Worm (Caenorhabditis elegans) whole organism, late embryonic: ENCODE data around the gene K07H8.9.

Source experiments
- ceh-19 ChIP-seq: fragments of 200-800 bp; sonication (Bioruptor generic); optimal IDR thresholded peaks from 2 replicates; lab custom pipeline; 2018; ENCODE audit warnings: mild to moderate bottlenecking, missing genetic modification characterization, missing compliant biosample characterization
- ceh-6 ChIP-seq: fragments of 200-800 bp; sonication (Bioruptor generic); optimal IDR thresholded peaks from 2 replicates; lab custom pipeline; 2018; ENCODE audit warnings: mild to moderate bottlenecking, missing genetic modification characterization, missing compliant biosample characterization
- dmd-4 ChIP-seq: sonication (generic microtip); optimal IDR thresholded peaks from 2 replicates; lab custom pipeline; 2016; ENCODE audit warnings: borderline replicate concordance, missing genetic modification characterization, missing compliant biosample characterization
- elt-2 ChIP-seq: sonication (generic microtip); optimal IDR thresholded peaks from 2 replicates; lab custom pipeline; 2016; ENCODE audit warnings: missing genetic modification reagents, missing genetic modification characterization, missing compliant biosample characterization
- nfya-1 ChIP-seq: sonication (generic microtip); optimal IDR thresholded peaks from 2 replicates; lab custom pipeline; 2017; ENCODE audit warnings: missing genetic modification characterization, mild to moderate bottlenecking, missing compliant biosample characterization, antibody characterized with exemption, moderate library complexity
- nhr-11 ChIP-seq: fragments of 150-350 bp; optimal IDR thresholded peaks from 2 replicates; lab custom pipeline; 2014; ENCODE audit warnings: missing biosample characterization, missing genetic modification characterization
- pha-4 ChIP-seq: fragments of 150-350 bp; optimal IDR thresholded peaks from 2 replicates; lab custom pipeline; 2018; ENCODE audit warnings: missing biosample characterization, missing genetic modification reagents, missing genetic modification characterization
- rnt-1 ChIP-seq: sonication (generic microtip); optimal IDR thresholded peaks from 2 replicates; lab custom pipeline; 2016; ENCODE audit warnings: missing genetic modification characterization, missing compliant biosample characterization
- ttx-3 ChIP-seq: sonication (generic microtip); optimal IDR thresholded peaks from 2 replicates; lab custom pipeline; 2016; ENCODE audit warnings: missing genetic modification reagents, missing genetic modification characterization, missing compliant biosample characterization
- unc-55 ChIP-seq: sonication (generic microtip); optimal IDR thresholded peaks from 2 replicates; lab custom pipeline; 2017; ENCODE audit warnings: missing biosample characterization, missing genetic modification reagents, missing genetic modification characterization
- unc-86 ChIP-seq: sonication (generic microtip); optimal IDR thresholded peaks from 2 replicates; lab custom pipeline; 2016; ENCODE audit warnings: missing genetic modification characterization, missing compliant biosample characterization

ce11 chrIV:8328913-8329312 lies 42.6 kb upstream of the K07H8.9 start, which contains the start of gene F35H10.2:
- no peak for TF ChIP-seq nhr-11 (tag; lab: Kevin White, UChicago)
- no peak for TF ChIP-seq rnt-1 (tag; lab: Kevin White, UChicago)
- TF ChIP-seq dmd-4 (tag; lab: Kevin White, UChicago) = no peak
- TF ChIP-seq nfya-1 (tag; lab: Kevin White, UChicago) = no peak
- TF ChIP-seq pha-4 (tag; lab: Kevin White, UChicago) = no peak
- TF ChIP-seq unc-55 (GFP tag; lab: Kevin White, UChicago) = no peak
- no peak for TF ChIP-seq unc-86 (tag; lab: Kevin White, UChicago)
- no peak for TF ChIP-seq elt-2 (tag; lab: Kevin White, UChicago)
- no peak for TF ChIP-seq ttx-3 (tag; lab: Kevin White, UChicago)
- no peak for TF ChIP-seq ceh-6
- TF ChIP-seq ceh-19 (GFP tag; lab: Kevin White, UChicago) = no peak
